Fruit fly (Drosophila melanogaster) whole organism, embryonic: ENCODE measurements around the gene CG3815.

Source experiments
- ATbp ChIP-seq: fragments of 200-800 bp; sonication (Bioruptor generic); optimal IDR thresholded peaks from 2 replicates; lab custom pipeline; 2017; ENCODE audit warnings: missing biosample characterization, mild to moderate bottlenecking, missing genetic modification characterization, missing genetic modification reagents
- Blimp-1 ChIP-seq: fragments of 200-800 bp; sonication (Bioruptor generic); optimal IDR thresholded peaks from 3 replicates; lab custom pipeline; 2018; ENCODE audit warnings: missing biosample characterization, missing genetic modification characterization, mild to moderate bottlenecking, moderate library complexity, missing genetic modification reagents
- CG10147 ChIP-seq: fragments of 200-800 bp; sonication (Bioruptor generic); optimal IDR thresholded peaks from 2 replicates; lab custom pipeline; 2019; ENCODE audit warnings: missing biosample characterization, mild to moderate bottlenecking, missing genetic modification characterization, moderate library complexity
- CG10462 ChIP-seq: fragments of 200-800 bp; sonication (Bioruptor generic); optimal IDR thresholded peaks from 2 replicates; lab custom pipeline; 2016; ENCODE audit warnings: missing biosample characterization, missing genetic modification characterization
- CG11723 ChIP-seq: fragments of 200-800 bp; sonication (Bioruptor generic); optimal IDR thresholded peaks from 2 replicates; lab custom pipeline; 2017; ENCODE audit warnings: missing biosample characterization, mild to moderate bottlenecking, missing genetic modification characterization
- CG12071 ChIP-seq: fragments of 200-800 bp; sonication (Bioruptor generic); optimal IDR thresholded peaks from 3 replicates; lab custom pipeline; 2018; ENCODE audit warnings: missing biosample characterization, mild to moderate bottlenecking, missing genetic modification characterization
- CG1602 ChIP-seq: fragments of 200-800 bp; sonication (Bioruptor generic); optimal IDR thresholded peaks from 3 replicates; lab custom pipeline; 2016; ENCODE audit warnings: missing biosample characterization, missing genetic modification characterization
- CG16863 ChIP-seq: fragments of 200-800 bp; sonication (Bioruptor generic); optimal IDR thresholded peaks from 3 replicates; lab custom pipeline; 2016; ENCODE audit warnings: missing biosample characterization, missing genetic modification characterization
- CG17361 ChIP-seq: fragments of 200-800 bp; sonication (Bioruptor generic); IDR thresholded peaks from 3 replicates; pipeline ENCODE4 v1.3.6; 2022; ENCODE audit warnings: missing biosample characterization, missing genetic modification characterization
- CG17568 ChIP-seq: fragments of 200-800 bp; sonication (Bioruptor generic); optimal IDR thresholded peaks from 2 replicates; lab custom pipeline; 2018; ENCODE audit warnings: missing biosample characterization, mild to moderate bottlenecking, missing genetic modification characterization, moderate library complexity
- CG2116 ChIP-seq: fragments of 200-800 bp; sonication (Bioruptor generic); optimal IDR thresholded peaks from 3 replicates; lab custom pipeline; 2018; ENCODE audit warnings: missing biosample characterization, mild to moderate bottlenecking, missing genetic modification characterization
- CG2129 ChIP-seq: fragments of 200-800 bp; sonication (Bioruptor generic); IDR thresholded peaks from 2 replicates; pipeline ENCODE4 v1.3.6; 2022; ENCODE audit warnings: missing biosample characterization, missing genetic modification characterization; ENCODE audit not compliant: partially characterized antibody
- CG2678 ChIP-seq: fragments of 200-800 bp; sonication (Bioruptor generic); optimal IDR thresholded peaks from 3 replicates; lab custom pipeline; 2019; ENCODE audit warnings: missing biosample characterization, mild to moderate bottlenecking, missing genetic modification characterization, moderate library complexity
- CG2875 ChIP-seq: fragments of 200-800 bp; sonication (Bioruptor generic); optimal IDR thresholded peaks from 2 replicates; lab custom pipeline; 2017; ENCODE audit warnings: missing biosample characterization, mild to moderate bottlenecking, missing genetic modification characterization, missing genetic modification reagents
- CG3838 ChIP-seq: fragments of 200-800 bp; sonication (Bioruptor generic); optimal IDR thresholded peaks from 3 replicates; lab custom pipeline; 2016; ENCODE audit warnings: missing biosample characterization, missing genetic modification characterization
- CG4328 ChIP-seq: fragments of 200-800 bp; sonication (Bioruptor generic); optimal IDR thresholded peaks from 3 replicates; lab custom pipeline; 2017; ENCODE audit warnings: missing biosample characterization, missing genetic modification reagents, missing genetic modification characterization
- CG43689 ChIP-seq: fragments of 200-800 bp; sonication (Bioruptor generic); IDR thresholded peaks from 2 replicates; pipeline ENCODE4 v1.3.6; 2022; ENCODE audit warnings: missing biosample characterization, missing genetic modification characterization
- CG7928 ChIP-seq: fragments of 200-800 bp; sonication (Bioruptor generic); optimal IDR thresholded peaks from 2 replicates; lab custom pipeline; 2017; ENCODE audit warnings: missing biosample characterization, mild to moderate bottlenecking, missing genetic modification characterization
- CG7987 ChIP-seq: fragments of 200-800 bp; sonication (Bioruptor generic); optimal IDR thresholded peaks from 2 replicates; lab custom pipeline; 2018; ENCODE audit warnings: missing biosample characterization, mild to moderate bottlenecking, missing genetic modification characterization, moderate library complexity
- CG9876 ChIP-seq: fragments of 200-800 bp; sonication (Bioruptor generic); optimal IDR thresholded peaks from 2 replicates; lab custom pipeline; 2016; ENCODE audit warnings: missing biosample characterization, missing genetic modification characterization
- CTCF ChIP-seq: fragments of 200-800 bp; sonication (Bioruptor generic); optimal IDR thresholded peaks from 2 replicates; lab custom pipeline; 2017; ENCODE audit warnings: missing biosample characterization, mild to moderate bottlenecking, missing genetic modification characterization, moderate library complexity
- E2f1 ChIP-seq: fragments of 200-800 bp; sonication (Bioruptor generic); IDR thresholded peaks from 2 replicates; pipeline ENCODE4 v1.3.6; 2022; ENCODE audit warnings: missing biosample characterization, missing genetic modification characterization
- Fer1 ChIP-seq: fragments of 200-800 bp; sonication (Bioruptor generic); optimal IDR thresholded peaks from 2 replicates; lab custom pipeline; 2017; ENCODE audit warnings: missing biosample characterization, mild to moderate bottlenecking, missing genetic modification characterization
- Hand ChIP-seq: fragments of 200-800 bp; sonication (Bioruptor generic); optimal IDR thresholded peaks from 2 replicates; lab custom pipeline; 2017; ENCODE audit warnings: mild to moderate bottlenecking, missing biosample characterization, missing genetic modification reagents, missing genetic modification characterization
- Jarid2 ChIP-seq: fragments of 200-800 bp; sonication (Bioruptor generic); optimal IDR thresholded peaks from 3 replicates; lab custom pipeline; 2017; ENCODE audit warnings: mild to moderate bottlenecking, missing biosample characterization, missing genetic modification reagents, missing genetic modification characterization
- Max ChIP-seq: fragments of 200-800 bp; sonication (Bioruptor generic); optimal IDR thresholded peaks from 2 replicates; lab custom pipeline; 2016; ENCODE audit warnings: missing biosample characterization, mild to moderate bottlenecking, missing genetic modification characterization
- NFAT ChIP-seq: fragments of 200-800 bp; sonication (Bioruptor generic); IDR thresholded peaks from 2 replicates; pipeline ENCODE4 v1.3.6; 2022; ENCODE audit warnings: missing biosample characterization, missing genetic modification characterization
- Scr ChIP-seq: fragments of 200-800 bp; sonication (Bioruptor generic); IDR thresholded peaks from 2 replicates; pipeline ENCODE4 v1.3.6; 2022; ENCODE audit warnings: missing biosample characterization, missing genetic modification characterization; ENCODE audit not compliant: partially characterized antibody
- Six4 ChIP-seq: fragments of 200-800 bp; sonication (Bioruptor generic); optimal IDR thresholded peaks from 2 replicates; lab custom pipeline; 2016; ENCODE audit warnings: missing biosample characterization, missing genetic modification characterization
- TFAM ChIP-seq: fragments of 200-800 bp; sonication (Bioruptor generic); optimal IDR thresholded peaks from 2 replicates; lab custom pipeline; 2017; ENCODE audit warnings: missing biosample characterization, missing genetic modification characterization, inconsistent platforms
- Xbp1 ChIP-seq: fragments of 200-800 bp; sonication (Bioruptor generic); optimal IDR thresholded peaks from 3 replicates; lab custom pipeline; 2016; ENCODE audit warnings: missing biosample characterization, mild to moderate bottlenecking, missing genetic modification characterization
- YL-1 ChIP-seq: fragments of 200-800 bp; sonication (Bioruptor generic); optimal IDR thresholded peaks from 3 replicates; lab custom pipeline; 2017; ENCODE audit warnings: missing biosample characterization, mild to moderate bottlenecking, missing genetic modification characterization
- ab ChIP-seq: fragments of 200-800 bp; sonication (Bioruptor generic); optimal IDR thresholded peaks from 2 replicates; lab custom pipeline; 2016; ENCODE audit warnings: missing biosample characterization, missing genetic modification characterization
- disco-r ChIP-seq: fragments of 200-800 bp; sonication (Bioruptor generic); optimal IDR thresholded peaks from 2 replicates; lab custom pipeline; 2016; ENCODE audit warnings: missing biosample characterization, missing genetic modification characterization
- en ChIP-seq: fragments of 200-800 bp; sonication (Bioruptor generic); optimal IDR thresholded peaks from 2 replicates; lab custom pipeline; 2016; ENCODE audit warnings: missing biosample characterization, missing genetic modification characterization
- ftz-f1 ChIP-seq: fragments of 200-800 bp; sonication (Bioruptor generic); optimal IDR thresholded peaks from 2 replicates; lab custom pipeline; 2016; ENCODE audit warnings: missing biosample characterization, missing genetic modification characterization
- hkb ChIP-seq, 2 experiments: fragments of 200-800 bp in 1 of 2; fragments of >200 bp in 1 of 2; sonication (Bioruptor generic) in 1 of 2; IDR thresholded peaks in 1 of 2; optimal IDR thresholded peaks in 1 of 2; 2 replicates each; pipeline versions ENCODE4 v1.3.6 to Lab custom; 2017 to 2022; ENCODE audit warnings: missing biosample characterization in 1 of 2, missing genetic modification characterization in 1 of 2
- mam ChIP-seq: fragments of 200-800 bp; sonication (Bioruptor generic); optimal IDR thresholded peaks from 3 replicates; lab custom pipeline; 2016; ENCODE audit warnings: missing biosample characterization, missing genetic modification characterization
- mld ChIP-seq: fragments of 200-800 bp; sonication (Bioruptor generic); IDR thresholded peaks from 3 replicates; pipeline ENCODE4 v1.3.6; 2022; ENCODE audit warnings: missing biosample characterization, missing genetic modification characterization; ENCODE audit not compliant: partially characterized antibody
- nerfin-1 ChIP-seq: fragments of 200-800 bp; sonication (Bioruptor generic); optimal IDR thresholded peaks from 3 replicates; lab custom pipeline; 2019; ENCODE audit warnings: missing biosample characterization, mild to moderate bottlenecking, missing genetic modification characterization, moderate library complexity
- nerfin-2 ChIP-seq: fragments of 200-800 bp; sonication (Bioruptor generic); IDR thresholded peaks from 2 replicates; pipeline ENCODE4 v1.3.6; 2022; ENCODE audit warnings: missing biosample characterization, missing genetic modification characterization; ENCODE audit not compliant: partially characterized antibody
- pfk ChIP-seq: fragments of 200-800 bp; sonication (Bioruptor generic); optimal IDR thresholded peaks from 2 replicates; lab custom pipeline; 2018; ENCODE audit warnings: missing biosample characterization, mild to moderate bottlenecking, missing genetic modification characterization, moderate library complexity
- pnt ChIP-seq: fragments of 200-800 bp; sonication (Bioruptor generic); optimal IDR thresholded peaks from 3 replicates; lab custom pipeline; 2016; ENCODE audit warnings: missing biosample characterization, missing genetic modification characterization
- schlank ChIP-seq: fragments of 200-800 bp; sonication (Bioruptor generic); optimal IDR thresholded peaks from 2 replicates; lab custom pipeline; 2018; ENCODE audit warnings: missing biosample characterization, mild to moderate bottlenecking, missing genetic modification characterization
- sd ChIP-seq: fragments of 200-800 bp; sonication (Bioruptor generic); optimal IDR thresholded peaks from 3 replicates; lab custom pipeline; 2018; ENCODE audit warnings: missing biosample characterization, mild to moderate bottlenecking, missing genetic modification characterization, moderate library complexity
- slp2 ChIP-seq: fragments of 200-800 bp; sonication (Bioruptor generic); optimal IDR thresholded peaks from 2 replicates; lab custom pipeline; 2016; ENCODE audit warnings: missing biosample characterization, missing genetic modification characterization
- sna ChIP-seq: fragments of 200-800 bp; sonication (Bioruptor generic); IDR thresholded peaks from 2 replicates; pipeline ENCODE4 v1.3.6; 2022; ENCODE audit warnings: missing biosample characterization, missing genetic modification characterization; ENCODE audit not compliant: partially characterized antibody
- tgo ChIP-seq: fragments of 200-800 bp; sonication (Bioruptor generic); IDR thresholded peaks from 3 replicates; pipeline ENCODE4 v1.3.6; 2022; ENCODE audit warnings: missing biosample characterization, missing genetic modification characterization
- tx ChIP-seq: fragments of 200-800 bp; sonication (Bioruptor generic); optimal IDR thresholded peaks from 2 replicates; lab custom pipeline; 2016; ENCODE audit warnings: missing biosample characterization, missing genetic modification characterization

The CG3815 gene

DNA sequence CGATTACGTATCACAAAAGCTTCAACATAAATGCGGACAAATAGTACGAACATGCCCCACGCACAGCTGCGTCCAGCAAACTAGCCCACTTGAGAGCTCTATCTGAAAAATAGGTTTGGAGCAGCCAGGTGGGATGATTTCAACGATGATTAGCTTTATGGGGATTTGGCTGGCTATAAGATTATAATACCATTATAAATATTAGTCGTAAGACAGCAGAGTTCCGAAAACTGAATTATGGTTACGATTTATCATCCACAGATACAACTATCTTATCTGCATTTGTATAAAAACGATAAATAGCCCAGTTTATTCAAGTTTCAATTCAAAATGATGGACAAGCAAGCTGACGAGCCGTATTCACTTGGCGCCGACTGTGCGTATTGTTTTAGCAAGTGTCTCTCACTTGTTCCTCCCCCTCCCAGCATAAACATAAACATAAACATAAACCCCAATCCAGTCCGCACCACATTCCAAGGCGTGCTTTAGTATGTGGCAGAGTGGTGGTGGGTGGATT, 31.5 kb upstream of the CG3815 start (continued):
- TF ChIP-seq E2f1 (GFP tag; lab: Robert Waterston, UW): no peak
- peak; percentile 90 for TF ChIP-seq CG17361
- peak; percentile 58; the same call in 2 of the 3 replicates for TF ChIP-seq tgo
- TF ChIP-seq NFAT (GFP tag; lab: Robert Waterston, UW): no peak
- peak; percentile 87 for TF ChIP-seq CG10147 (GFP tag; lab: Kevin White, UChicago)
- peak; percentile 37 for TF ChIP-seq CG2875 (GFP tag; lab: Kevin White, UChicago)
- peak; percentile 92 for TF ChIP-seq Fer1
- TF ChIP-seq CG2678: peak; percentile 91
- TF ChIP-seq CG9876 (GFP tag; lab: Kevin White, UChicago): no peak
- TF ChIP-seq sna (GFP tag; lab: Robert Waterston, UW): no peak
- peak; percentile 73 for TF ChIP-seq CG11723
- TF ChIP-seq CG17568 (GFP tag; lab: Kevin White, UChicago): peak; percentile 62
- peak; percentile 72 for TF ChIP-seq schlank
- TF ChIP-seq Max: peak; percentile 55
- TF ChIP-seq nerfin-1 (tag; lab: Kevin White, UChicago): peak; percentile 72
- TF ChIP-seq CG16863 (GFP tag; lab: Kevin White, UChicago): peak; percentile 35
- TF ChIP-seq pfk (GFP tag; lab: Kevin White, UChicago): peak; percentile 22
- peak; percentile 44 for TF ChIP-seq CG7987
- 0 out of 2 replicates have a peak, but pooled peaks have one; percentile 20 for TF ChIP-seq CG43689 (GFP tag; lab: Robert Waterston, UW)
- TF ChIP-seq mam (GFP tag; lab: Kevin White, UChicago): peak; percentile 60
- TF ChIP-seq mld: no peak
- TF ChIP-seq CG2129 (GFP tag; lab: Robert Waterston, UW): no peak
- TF ChIP-seq sd (tag; lab: Kevin White, UChicago): peak; percentile 97
- peak; percentile 60 for TF ChIP-seq Xbp1
- peak; percentile 31 for TF ChIP-seq slp2
- TF ChIP-seq CG3838: peak; percentile 33
- TF ChIP-seq Hand (GFP tag; lab: Kevin White, UChicago): peak; percentile 72
- peak; percentile 36 for TF ChIP-seq CG10462
- peak; percentile 70 for TF ChIP-seq Blimp-1 (GFP tag; lab: Kevin White, UChicago)
- TF ChIP-seq CG12071: peak; percentile 74
- TF ChIP-seq CG1602 (GFP tag; lab: Kevin White, UChicago): peak; percentile 16
- no peak for TF ChIP-seq Scr (GFP tag; lab: Robert Waterston, UW)
- no peak for TF ChIP-seq pnt (GFP tag; lab: Kevin White, UChicago)
- TF ChIP-seq CG2116 (GFP tag; lab: Kevin White, UChicago): peak; percentile 19
- peak; percentile 46 for TF ChIP-seq Six4
- TF ChIP-seq TFAM: no peak
- no peak for TF ChIP-seq disco-r
- no peak for TF ChIP-seq nerfin-2
- TF ChIP-seq Jarid2 (GFP tag; lab: Kevin White, UChicago): peak; percentile 68
- no peak for TF ChIP-seq ab
- peak; percentile 43 for TF ChIP-seq YL-1 (GFP tag; lab: Kevin White, UChicago)
- TF ChIP-seq ATbp (GFP tag; lab: Kevin White, UChicago): peak; percentile 68
- TF ChIP-seq CG4328 (GFP tag; lab: Kevin White, UChicago): peak; percentile 58
- TF ChIP-seq ftz-f1: no peak
- no peak for TF ChIP-seq hkb (optimal IDR thresholded peaks at IDR 0.05; lab: Kevin White, UChicago)
- TF ChIP-seq hkb (GFP tag; IDR thresholded peaks at IDR 0.05; lab: Robert Waterston, UW): peak; percentile 84
- TF ChIP-seq CTCF: peak; percentile 14
- TF ChIP-seq tx (GFP tag; lab: Kevin White, UChicago): no peak
- TF ChIP-seq CG7928 (GFP tag; lab: Kevin White, UChicago): peak; percentile 40
- no peak for TF ChIP-seq en (GFP tag; lab: Kevin White, UChicago)
